Worm (Caenorhabditis elegans): ENCODE results near the gene gro-1.

gro-1 gene

DNA sequence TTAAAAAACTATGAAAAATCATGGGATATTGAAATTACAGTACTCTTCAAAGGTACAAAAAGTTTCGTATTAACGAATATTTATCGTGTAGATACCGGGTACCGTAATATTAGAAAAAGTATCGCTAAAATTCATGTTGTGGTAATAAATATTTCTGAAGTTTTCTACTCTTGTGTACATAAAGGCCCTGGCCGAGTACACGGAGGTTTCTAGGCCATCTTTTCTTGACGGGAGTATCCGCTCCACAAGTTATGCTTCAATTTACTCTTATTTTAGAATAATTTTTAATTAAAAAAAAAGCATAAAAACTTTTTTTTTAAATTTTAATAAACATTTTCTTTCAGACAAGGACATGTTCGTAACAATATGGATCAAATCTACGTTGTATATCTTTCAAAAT lies 31.8 kb upstream of the gro-1 start:
- TF ChIP-seq fkh-2 (tag; optimal IDR thresholded peaks at IDR 0.05) (no peak), pha-4 (tag; optimal IDR thresholded peaks at IDR 0.05) (peak; percentile 68)

DNA sequence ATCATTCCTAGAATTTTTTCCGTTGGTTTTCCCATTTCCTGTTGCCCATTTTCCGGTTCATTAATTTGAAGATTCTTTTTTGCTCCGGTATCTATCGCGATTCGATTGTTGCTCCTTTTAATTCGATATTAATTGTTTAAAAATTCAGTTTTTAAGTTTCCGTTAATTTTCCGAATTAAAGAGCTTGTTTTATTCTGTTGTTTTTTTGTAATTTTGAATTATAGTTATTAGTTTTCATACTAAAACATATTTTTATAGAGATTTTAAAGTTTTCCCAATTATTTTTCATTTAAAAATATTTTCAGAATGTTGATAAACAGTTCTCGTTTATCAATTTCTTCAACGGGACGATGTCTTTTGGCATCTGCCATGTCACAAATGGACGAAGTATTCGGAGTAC lies 30.6 kb upstream of the gro-1 start, which contains the start of gene mrps-26:
TSS of gene mrps-26 (plus strand) at position 301 of the 400 bp plus-strand sequence.
- TF ChIP-seq mdl-1 (tag; optimal IDR thresholded peaks at IDR 0.05) (no peak), eor-1 (tag; optimal IDR thresholded peaks at IDR 0.05) (no peak), nhr-43 (tag; optimal IDR thresholded peaks at IDR 0.05; ENCODE audit: poor library complexity, severe bottlenecking) (no peak), lin-15B (tag; optimal IDR thresholded peaks at IDR 0.05) (no peak), mml-1 (tag; optimal IDR thresholded peaks at IDR 0.05) (no peak), aly-2 (tag; optimal IDR thresholded peaks at IDR 0.05) (no peak), daf-12 (tag; optimal IDR thresholded peaks at IDR 0.05) (no peak), nhr-23 (tag; optimal IDR thresholded peaks at IDR 0.05) (no peak), pha-4 (tag; optimal IDR thresholded peaks at IDR 0.05) (no peak), egl-5 (tag; optimal IDR thresholded peaks at IDR 0.05) (no peak), skn-1 (tag; optimal IDR thresholded peaks at IDR 0.05) (no peak), nhr-12 (tag; optimal IDR thresholded peaks at IDR 0.05) (no peak), R02D3.7 (tag; optimal IDR thresholded peaks at IDR 0.05) (no peak)

DNA sequence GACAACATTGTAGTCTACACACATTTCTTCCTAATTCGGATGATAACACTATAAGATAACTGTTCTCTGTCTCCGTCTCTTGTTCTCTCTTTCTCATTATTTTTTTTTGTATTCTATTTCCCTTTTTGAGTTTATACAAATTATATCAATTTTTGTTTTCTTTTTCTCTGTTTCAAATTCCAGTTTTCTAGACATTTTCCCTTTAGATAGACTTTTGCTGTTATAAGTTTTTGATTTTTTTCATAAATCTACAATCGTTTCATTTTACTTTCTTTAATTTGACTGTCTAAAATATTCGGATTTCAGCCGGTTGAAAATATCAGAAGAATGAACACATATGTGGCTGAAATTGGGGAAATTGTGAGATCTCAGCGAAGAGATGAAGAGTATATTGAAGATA lies 28.8 kb upstream of the gro-1 start, which contains the start of gene prx-10:
TSS of gene prx-10 (plus strand) at position 301 of the 400 bp plus-strand sequence.
- TF ChIP-seq elt-2 (tag; optimal IDR thresholded peaks at IDR 0.05) (peak; percentile 24), hmg-11 (tag; optimal IDR thresholded peaks at IDR 0.05) (no peak)

DNA sequence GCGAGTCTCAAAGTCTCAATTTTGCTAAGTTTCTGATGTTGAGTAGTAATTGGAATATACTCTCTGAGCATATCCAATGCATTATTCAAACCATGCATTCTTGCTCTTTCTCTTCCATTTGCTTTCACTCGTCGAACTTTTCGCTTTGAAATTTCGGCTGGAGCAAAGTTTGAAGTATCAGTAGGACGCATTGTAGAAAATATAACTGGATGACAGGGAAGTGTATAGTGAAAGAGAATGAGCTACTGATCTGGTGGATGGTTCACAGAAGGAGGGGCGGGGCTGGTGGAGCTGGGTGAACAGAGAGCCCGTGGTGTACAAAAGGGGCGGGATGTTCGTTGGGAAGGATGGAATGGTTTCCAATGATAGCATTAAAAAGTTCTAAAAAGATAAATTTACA lies 23.1 kb upstream of the gro-1 start:
- TF ChIP-seq ceh-9 (tag; optimal IDR thresholded peaks at IDR 0.05) (no peak), nhr-76 (tag; optimal IDR thresholded peaks at IDR 0.05) (no peak), nfya-1 (tag; optimal IDR thresholded peaks at IDR 0.05; ENCODE audit: insufficient read depth) (no peak), ZK546.5 (tag; optimal IDR thresholded peaks at IDR 0.05) (no peak), tbx-2 (tag; optimal IDR thresholded peaks at IDR 0.05) (no peak), lin-15B (tag; optimal IDR thresholded peaks at IDR 0.05) (no peak), jun-1 (tag; optimal IDR thresholded peaks at IDR 0.05) (no peak), unc-62 (GFP tag; optimal IDR thresholded peaks at IDR 0.05) (no peak)

DNA sequence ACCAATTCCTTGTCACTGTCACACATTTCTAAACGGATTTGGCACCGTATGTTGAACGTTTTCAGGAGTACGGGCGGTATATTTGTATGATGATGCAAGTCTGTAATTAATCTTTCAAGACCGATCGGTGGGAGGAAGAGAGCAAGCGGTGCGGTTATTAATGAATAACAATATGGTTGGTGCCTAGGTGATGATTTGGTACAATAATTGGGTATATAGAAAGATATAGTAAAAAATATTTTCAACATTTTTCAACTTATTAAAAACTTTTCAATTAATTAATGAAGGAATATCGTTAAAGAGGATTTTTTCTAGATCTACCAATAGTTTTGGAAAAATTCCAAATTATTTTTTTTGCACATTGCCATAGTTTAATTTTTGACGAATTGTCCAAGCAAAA lies 20.4 kb upstream of the gro-1 start, which contains the start of gene cnd-1:
TSS of gene cnd-1 (minus strand) at position 101 of the 400 bp plus-strand sequence.
- no peak for TF ChIP-seq nhr-11 (tag; optimal IDR thresholded peaks at IDR 0.05)
- TF ChIP-seq fos-1 (tag; optimal IDR thresholded peaks at IDR 0.05) = no peak
- TF ChIP-seq elt-1 (tag; optimal IDR thresholded peaks at IDR 0.05) = no peak
- TF ChIP-seq zag-1 (tag; optimal IDR thresholded peaks at IDR 0.05) = no peak
- TF ChIP-seq nfya-1 (tag; optimal IDR thresholded peaks at IDR 0.05; ENCODE audit: insufficient read depth) = no peak
- no peak for TF ChIP-seq unc-62 (GFP tag; optimal IDR thresholded peaks at IDR 0.05)
- TF ChIP-seq egl-5 (tag; optimal IDR thresholded peaks at IDR 0.05) = no peak

DNA sequence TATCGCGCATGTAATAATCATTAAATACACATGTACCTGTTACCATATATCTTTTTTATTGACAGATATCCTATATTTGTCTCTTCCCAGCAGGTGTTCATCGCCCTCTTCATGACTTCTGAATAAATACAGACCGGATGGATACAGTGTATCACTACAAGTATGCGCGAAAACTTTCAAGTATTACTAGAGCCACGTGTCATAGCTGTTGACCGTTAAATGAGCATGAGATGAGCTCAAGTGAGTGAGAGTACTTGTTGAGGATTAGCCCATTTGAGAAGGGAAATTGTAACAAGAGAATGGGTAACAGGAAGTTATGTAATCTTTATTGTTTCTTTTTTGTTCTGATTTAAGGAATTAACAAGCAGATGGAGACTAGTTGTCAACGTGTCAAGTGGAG lies 19.8 kb upstream of the gro-1 start:
- TF ChIP-seq nhr-43 (tag; optimal IDR thresholded peaks at IDR 0.05; ENCODE audit: poor library complexity, severe bottlenecking) (no peak), ceh-16 (tag; optimal IDR thresholded peaks at IDR 0.05) (no peak), mdl-1 (tag; optimal IDR thresholded peaks at IDR 0.05) (no peak), zag-1 (tag; optimal IDR thresholded peaks at IDR 0.05) (no peak), nhr-67 (tag; optimal IDR thresholded peaks at IDR 0.05) (no peak)

DNA sequence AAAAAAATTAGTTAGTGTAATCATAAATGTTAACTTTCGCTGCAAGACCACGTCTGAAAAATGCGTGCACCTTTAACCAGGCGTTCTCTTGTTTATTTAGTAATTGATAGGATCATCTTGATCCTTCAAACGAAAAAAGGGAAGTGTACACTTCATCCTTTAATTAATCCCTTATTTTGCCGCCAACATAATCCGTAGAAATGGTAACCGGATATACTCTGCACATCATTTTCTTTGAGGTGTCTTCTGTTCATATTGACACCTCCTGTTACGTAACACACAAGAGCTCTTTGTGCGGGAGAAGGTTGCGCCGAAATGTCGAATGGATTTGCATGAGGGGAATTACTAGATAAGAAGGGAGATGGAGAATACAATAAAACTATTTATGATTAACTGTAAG lies 16.2 kb upstream of the gro-1 start:
- TF ChIP-seq nhr-11 (tag; optimal IDR thresholded peaks at IDR 0.05) = no peak
- no peak for TF ChIP-seq nhr-28 (tag; optimal IDR thresholded peaks at IDR 0.05)
- TF ChIP-seq nhr-23 (tag; optimal IDR thresholded peaks at IDR 0.05) = no peak
- TF ChIP-seq ceh-28 (tag; optimal IDR thresholded peaks at IDR 0.05) = no peak
- TF ChIP-seq fos-1 (tag; optimal IDR thresholded peaks at IDR 0.05) = no peak
- no peak for TF ChIP-seq eor-1 (tag; optimal IDR thresholded peaks at IDR 0.05)
- TF ChIP-seq mml-1 (tag; optimal IDR thresholded peaks at IDR 0.05) = no peak
- no peak for TF ChIP-seq nhr-76 (tag; optimal IDR thresholded peaks at IDR 0.05)
- no peak for TF ChIP-seq daf-12 (tag; optimal IDR thresholded peaks at IDR 0.05)
- no peak for TF ChIP-seq elt-2 (tag; optimal IDR thresholded peaks at IDR 0.05)
- TF ChIP-seq ceh-16 (tag; optimal IDR thresholded peaks at IDR 0.05) = no peak
- no peak for TF ChIP-seq nhr-67 (tag; optimal IDR thresholded peaks at IDR 0.05)
